Fruit fly (Drosophila melanogaster) whole organism, embryonic: ENCODE measurements around the gene bark.

ENCODE experiments used
- CG12071 ChIP-seq: fragments of 200-800 bp; sonication (Bioruptor generic); optimal IDR thresholded peaks from 3 replicates; lab custom pipeline; 2018; ENCODE audit warnings: missing biosample characterization, mild to moderate bottlenecking, missing genetic modification characterization
- CG12769 ChIP-seq: fragments of 200-800 bp; sonication (Bioruptor generic); optimal IDR thresholded peaks from 2 replicates; lab custom pipeline; 2019; ENCODE audit warnings: missing biosample characterization, mild to moderate bottlenecking, missing genetic modification characterization, moderate library complexity
- CG15073 ChIP-seq: fragments of 200-800 bp; sonication (Bioruptor generic); optimal IDR thresholded peaks from 2 replicates; lab custom pipeline; 2016; ENCODE audit warnings: missing biosample characterization, missing genetic modification characterization
- CG15479 ChIP-seq: fragments of 200-800 bp; sonication (Bioruptor generic); optimal IDR thresholded peaks from 3 replicates; lab custom pipeline; 2019; ENCODE audit warnings: missing biosample characterization, mild to moderate bottlenecking, missing genetic modification characterization, moderate library complexity
- CG1603 ChIP-seq: fragments of 200-800 bp; sonication (Bioruptor generic); optimal IDR thresholded peaks from 2 replicates; lab custom pipeline; 2019; ENCODE audit warnings: missing biosample characterization, mild to moderate bottlenecking, missing genetic modification characterization, moderate library complexity
- CG16863 ChIP-seq: fragments of 200-800 bp; sonication (Bioruptor generic); optimal IDR thresholded peaks from 3 replicates; lab custom pipeline; 2016; ENCODE audit warnings: missing biosample characterization, missing genetic modification characterization
- CG17361 ChIP-seq: fragments of 200-800 bp; sonication (Bioruptor generic); IDR thresholded peaks from 3 replicates; pipeline ENCODE4 v1.3.6; 2022; ENCODE audit warnings: missing biosample characterization, missing genetic modification characterization
- CG17612 ChIP-seq: fragments of 200-800 bp; sonication (Bioruptor generic); IDR thresholded peaks from 2 replicates; pipeline ENCODE4 v1.3.6; 2022; ENCODE audit warnings: missing biosample characterization, missing genetic modification characterization
- CG2712 ChIP-seq: fragments of 200-800 bp; optimal IDR thresholded peaks from 3 replicates; lab custom pipeline; 2019; ENCODE audit warnings: missing biosample characterization, mild to moderate bottlenecking, missing genetic modification characterization, moderate library complexity
- CG3065 ChIP-seq: fragments of 200-800 bp; sonication (Bioruptor generic); optimal IDR thresholded peaks from 2 replicates; lab custom pipeline; 2016; ENCODE audit warnings: missing biosample characterization, missing genetic modification characterization
- CG31224 ChIP-seq: fragments of 200-800 bp; sonication (Bioruptor generic); IDR thresholded peaks from 2 replicates; pipeline ENCODE4 v1.3.6; 2022; ENCODE audit warnings: missing biosample characterization, missing genetic modification characterization
- CG3995 ChIP-seq: fragments of 200-800 bp; sonication (Bioruptor generic); optimal IDR thresholded peaks from 3 replicates; lab custom pipeline; 2016; ENCODE audit warnings: missing biosample characterization, missing genetic modification characterization
- CG6791 ChIP-seq: fragments of 200-800 bp; sonication (Bioruptor generic); IDR thresholded peaks from 3 replicates; pipeline ENCODE4 v1.3.6; 2022; ENCODE audit warnings: missing biosample characterization, missing genetic modification characterization; ENCODE audit not compliant: partially characterized antibody
- CG6854 ChIP-seq: fragments of 200-800 bp; sonication (Bioruptor generic); optimal IDR thresholded peaks from 3 replicates; lab custom pipeline; 2017; ENCODE audit warnings: missing biosample characterization, mild to moderate bottlenecking, missing genetic modification characterization
- CG8944 ChIP-seq: fragments of 200-800 bp; sonication (Bioruptor generic); optimal IDR thresholded peaks from 3 replicates; lab custom pipeline; 2016; ENCODE audit warnings: missing biosample characterization, missing genetic modification characterization
- Camta ChIP-seq: fragments of 200-800 bp; sonication (Bioruptor generic); optimal IDR thresholded peaks from 2 replicates; lab custom pipeline; 2016; ENCODE audit warnings: missing biosample characterization, missing genetic modification characterization
- D ChIP-seq, 2 experiments: fragments of 200-800 bp in 1 of 2; fragments of >200 bp in 1 of 2; sonication (Bioruptor generic) in 1 of 2; optimal IDR thresholded peaks; 2 replicates in 1 of 2; 3 replicates in 1 of 2; lab custom pipeline; 2017; ENCODE audit warnings: mild to moderate bottlenecking in 1 of 2, missing biosample characterization in 1 of 2, missing genetic modification characterization in 1 of 2, missing genetic modification reagents in 1 of 2
- Dad ChIP-seq: fragments of 200-800 bp; sonication (Bioruptor generic); optimal IDR thresholded peaks from 3 replicates; lab custom pipeline; 2016; ENCODE audit warnings: missing biosample characterization, missing genetic modification characterization
- Fer1 ChIP-seq: fragments of 200-800 bp; sonication (Bioruptor generic); optimal IDR thresholded peaks from 2 replicates; lab custom pipeline; 2017; ENCODE audit warnings: missing biosample characterization, mild to moderate bottlenecking, missing genetic modification characterization
- GATAe ChIP-seq: fragments of 200-800 bp; sonication (Bioruptor generic); conservative IDR thresholded peaks from 2 replicates; pipeline ENCODE4 v1.3.6; 2022; ENCODE audit warnings: missing biosample characterization, missing genetic modification characterization
- HHEX ChIP-seq: fragments of 200-800 bp; sonication (Bioruptor generic); optimal IDR thresholded peaks from 3 replicates; lab custom pipeline; 2017; ENCODE audit warnings: missing biosample characterization, mild to moderate bottlenecking, missing genetic modification characterization, missing genetic modification reagents
- Hr3 ChIP-seq: fragments of 200-800 bp; sonication (Bioruptor generic); optimal IDR thresholded peaks from 3 replicates; lab custom pipeline; 2016; ENCODE audit warnings: missing biosample characterization, missing genetic modification characterization
- Kr ChIP-seq: fragments of 200-800 bp; sonication (Bioruptor generic); optimal IDR thresholded peaks from 2 replicates; lab custom pipeline; 2017; ENCODE audit warnings: missing biosample characterization, mild to moderate bottlenecking, missing genetic modification characterization
- NfI ChIP-seq: fragments of 200-800 bp; sonication (Bioruptor generic); optimal IDR thresholded peaks from 3 replicates; lab custom pipeline; 2018; ENCODE audit warnings: missing biosample characterization, mild to moderate bottlenecking, missing genetic modification characterization, moderate library complexity
- Opbp ChIP-seq: fragments of 200-800 bp; sonication (Bioruptor generic); IDR thresholded peaks from 3 replicates; pipeline ENCODE4 v1.3.6; 2022; ENCODE audit warnings: missing biosample characterization, missing genetic modification characterization; ENCODE audit not compliant: partially characterized antibody
- Scr ChIP-seq: fragments of 200-800 bp; sonication (Bioruptor generic); IDR thresholded peaks from 2 replicates; pipeline ENCODE4 v1.3.6; 2022; ENCODE audit warnings: missing biosample characterization, missing genetic modification characterization; ENCODE audit not compliant: partially characterized antibody
- Six4 ChIP-seq: fragments of 200-800 bp; sonication (Bioruptor generic); optimal IDR thresholded peaks from 2 replicates; lab custom pipeline; 2016; ENCODE audit warnings: missing biosample characterization, missing genetic modification characterization
- Xbp1 ChIP-seq: fragments of 200-800 bp; sonication (Bioruptor generic); optimal IDR thresholded peaks from 3 replicates; lab custom pipeline; 2016; ENCODE audit warnings: missing biosample characterization, mild to moderate bottlenecking, missing genetic modification characterization
- bsh ChIP-seq, 2 experiments: fragments of 200-800 bp; sonication (Bioruptor generic); optimal IDR thresholded peaks; 2 replicates each; lab custom pipeline; 2017 to 2018; ENCODE audit warnings: mild to moderate bottlenecking in 2 of 2, missing biosample characterization in 2 of 2, missing genetic modification characterization in 2 of 2, moderate library complexity in 1 of 2
- cato ChIP-seq: fragments of 200-800 bp; sonication (Bioruptor generic); optimal IDR thresholded peaks from 2 replicates; lab custom pipeline; 2016; ENCODE audit warnings: missing biosample characterization, missing genetic modification characterization, borderline replicate concordance
- crp ChIP-seq, 2 experiments: fragments of 200-800 bp; sonication (Bioruptor generic); optimal IDR thresholded peaks; 2 replicates in 1 of 2; 3 replicates in 1 of 2; lab custom pipeline; 2017; ENCODE audit warnings: missing biosample characterization in 2 of 2, missing genetic modification characterization in 2 of 2, mild to moderate bottlenecking in 1 of 2, moderate library complexity in 1 of 2
- danr ChIP-seq: fragments of 200-800 bp; sonication (Bioruptor generic); IDR thresholded peaks from 2 replicates; pipeline ENCODE4 v1.3.6; 2022; ENCODE audit warnings: missing biosample characterization, missing genetic modification characterization
- fd96Cb ChIP-seq: fragments of 200-800 bp; sonication (Bioruptor generic); optimal IDR thresholded peaks from 2 replicates; lab custom pipeline; 2018; ENCODE audit warnings: missing biosample characterization, mild to moderate bottlenecking, missing genetic modification characterization, moderate library complexity
- gfzf ChIP-seq: fragments of 200-800 bp; sonication (Bioruptor generic); optimal IDR thresholded peaks from 2 replicates; lab custom pipeline; 2016; ENCODE audit warnings: missing biosample characterization, mild to moderate bottlenecking, missing genetic modification characterization, moderate library complexity
- ind ChIP-seq: fragments of 200-800 bp; sonication (Bioruptor generic); optimal IDR thresholded peaks from 3 replicates; lab custom pipeline; 2016; ENCODE audit warnings: missing biosample characterization, missing genetic modification characterization
- kah ChIP-seq: fragments of 200-800 bp; sonication (Bioruptor generic); optimal IDR thresholded peaks from 2 replicates; lab custom pipeline; 2018; ENCODE audit warnings: missing biosample characterization, mild to moderate bottlenecking, missing genetic modification characterization
- ken ChIP-seq: fragments of 200-800 bp; sonication (Bioruptor generic); IDR thresholded peaks from 3 replicates; pipeline ENCODE4 v1.3.6; 2022; ENCODE audit warnings: missing biosample characterization, missing genetic modification characterization
- lmd ChIP-seq: fragments of 200-800 bp; sonication (Bioruptor generic); IDR thresholded peaks from 2 replicates; pipeline ENCODE4 v1.3.6; 2022; ENCODE audit warnings: missing biosample characterization, missing genetic modification characterization
- nau ChIP-seq: fragments of 200-800 bp; sonication (Bioruptor generic); optimal IDR thresholded peaks from 3 replicates; lab custom pipeline; 2017; ENCODE audit warnings: missing biosample characterization, mild to moderate bottlenecking, missing genetic modification characterization, missing genetic modification reagents
- pan ChIP-seq, 4 experiments: fragments of >200 bp in 3 of 4; fragments of 200-800 bp in 1 of 4; sonication (Bioruptor generic) in 1 of 4; optimal IDR thresholded peaks in 3 of 4; IDR thresholded peaks in 1 of 4; 2 replicates each; pipeline versions ENCODE4 v1.3.6 to Lab custom; 2017 to 2022; ENCODE audit warnings: missing biosample characterization in 2 of 4, missing genetic modification characterization in 2 of 4, mixed read lengths in 1 of 4
- salm ChIP-seq: fragments of 200-800 bp; sonication (Bioruptor generic); optimal IDR thresholded peaks from 2 replicates; lab custom pipeline; 2018; ENCODE audit warnings: missing biosample characterization, mild to moderate bottlenecking, missing genetic modification characterization
- scrt ChIP-seq: fragments of 200-800 bp; sonication (Bioruptor generic); optimal IDR thresholded peaks from 2 replicates; lab custom pipeline; 2018; ENCODE audit warnings: missing biosample characterization, mild to moderate bottlenecking, missing genetic modification characterization, moderate library complexity
- sd ChIP-seq: fragments of 200-800 bp; sonication (Bioruptor generic); optimal IDR thresholded peaks from 3 replicates; lab custom pipeline; 2018; ENCODE audit warnings: missing biosample characterization, mild to moderate bottlenecking, missing genetic modification characterization, moderate library complexity
- sob ChIP-seq: fragments of 200-800 bp; sonication (Bioruptor generic); IDR thresholded peaks from 2 replicates; pipeline ENCODE4 v1.3.6; 2022; ENCODE audit warnings: missing biosample characterization, missing genetic modification characterization
- tap ChIP-seq: fragments of 200-800 bp; optimal IDR thresholded peaks from 3 replicates; lab custom pipeline; 2019; ENCODE audit warnings: missing biosample characterization, mild to moderate bottlenecking, missing genetic modification characterization, moderate library complexity
- ttk ChIP-seq: fragments of 200-800 bp; sonication (Bioruptor generic); IDR thresholded peaks from 2 replicates; pipeline ENCODE4 v2.1.2; 2022; ENCODE audit warnings: missing biosample characterization, missing genetic modification characterization
- unpg ChIP-seq: fragments of 200-800 bp; sonication (Bioruptor generic); optimal IDR thresholded peaks from 3 replicates; lab custom pipeline; 2018; ENCODE audit warnings: missing biosample characterization, mild to moderate bottlenecking, missing genetic modification characterization, moderate library complexity
- yki ChIP-seq: fragments of >200 bp; optimal IDR thresholded peaks from 3 replicates; lab custom pipeline; 2018

Gene bark

DNA sequence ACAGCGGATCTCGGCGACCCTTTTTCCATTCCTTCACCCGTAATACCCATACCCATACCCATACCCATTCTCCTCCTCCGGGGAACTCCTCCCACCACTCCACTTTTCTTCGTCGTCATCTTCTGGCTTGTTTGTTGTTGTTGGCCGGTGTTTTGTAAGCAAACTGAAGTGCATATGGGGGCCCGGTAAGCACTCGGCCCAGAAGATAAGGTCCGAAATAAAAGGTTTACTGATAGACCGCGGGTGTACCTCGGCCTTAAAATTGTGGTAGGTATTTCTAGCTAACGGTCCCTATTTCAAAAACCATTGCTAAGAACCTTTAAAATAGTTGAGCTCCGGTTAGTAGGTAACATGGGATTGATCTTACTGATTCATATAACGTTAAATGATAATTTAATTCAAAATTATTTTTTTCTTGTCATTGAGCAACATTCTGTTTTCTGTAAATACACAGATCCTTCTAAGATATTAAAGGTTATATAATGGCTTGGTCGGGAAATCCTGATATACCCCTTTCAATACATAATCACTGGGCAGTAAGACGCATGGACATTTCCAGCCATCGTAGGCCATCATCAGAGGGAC is 11.1 kb upstream of the bark start (continued):
- 0 out of 2 replicates have a peak, but pooled peaks have one; percentile 25 for TF ChIP-seq danr
- TF ChIP-seq scrt (GFP tag; lab: Kevin White, UChicago): no peak
- TF ChIP-seq Six4 (GFP tag; lab: Kevin White, UChicago): no peak
- no peak for TF ChIP-seq sob (GFP tag; lab: Robert Waterston, UW)
- no peak for TF ChIP-seq HHEX (GFP tag; lab: Kevin White, UChicago)
- peak; percentile 55; the same call in 1 of the 3 replicates for TF ChIP-seq ken (GFP tag; lab: Robert Waterston, UW)
- no peak for TF ChIP-seq CG15479 (GFP tag; lab: Kevin White, UChicago)
- TF ChIP-seq Xbp1: peak; percentile 31
- TF ChIP-seq CG17612 (GFP tag; lab: Robert Waterston, UW): no peak
- no peak for TF ChIP-seq NfI
- TF ChIP-seq unpg: no peak
- no peak for TF ChIP-seq GATAe (GFP tag; lab: Robert Waterston, UW)
- peak; percentile 52 for TF ChIP-seq CG16863 (GFP tag; lab: Kevin White, UChicago)
- peak in 1 of 2 experiments; percentile 5 for TF ChIP-seq bsh (GFP tag; optimal IDR thresholded peaks at IDR 0.05; lab: Kevin White, UChicago)
- TF ChIP-seq gfzf (GFP tag; lab: Kevin White, UChicago): no peak
- TF ChIP-seq ttk (GFP tag; lab: Robert Waterston, UW): peak; percentile 33; the same call in 1 of the 2 replicates
- 0 out of 3 replicates have a peak, but pooled peaks have one; percentile 15 for TF ChIP-seq Opbp (GFP tag; lab: Robert Waterston, UW)
- peak; percentile 71 for TF ChIP-seq CG2712
- no peak for TF ChIP-seq CG15073 (GFP tag; lab: Kevin White, UChicago)
- no peak for TF ChIP-seq Kr
- no peak for TF ChIP-seq CG6854
- no peak for TF ChIP-seq Scr
- TF ChIP-seq nau: no peak
- TF ChIP-seq ind (GFP tag; lab: Kevin White, UChicago): peak; percentile 9
- TF ChIP-seq Dad (GFP tag; lab: Kevin White, UChicago): no peak
- no peak for TF ChIP-seq CG31224 (GFP tag; lab: Robert Waterston, UW)
- TF ChIP-seq CG3995: no peak
- TF ChIP-seq CG3065 (GFP tag; lab: Kevin White, UChicago): no peak
- TF ChIP-seq tap: no peak
- TF ChIP-seq salm: no peak
- peak; percentile 59 for TF ChIP-seq lmd (GFP tag; lab: Robert Waterston, UW)
- no peak for TF ChIP-seq D (optimal IDR thresholded peaks at IDR 0.05; lab: Kevin White, UChicago)
- TF ChIP-seq D (GFP tag; optimal IDR thresholded peaks at IDR 0.05; lab: Kevin White, UChicago): peak; percentile 13
- TF ChIP-seq CG12071: no peak
- no peak for TF ChIP-seq Camta
- TF ChIP-seq cato (GFP tag; lab: Kevin White, UChicago): no peak
- peak; percentile 10 for TF ChIP-seq Hr3 (GFP tag; lab: Kevin White, UChicago)
- no peak for TF ChIP-seq CG12769
- TF ChIP-seq yki: no peak
- no peak for TF ChIP-seq CG8944 (GFP tag; lab: Kevin White, UChicago)
- TF ChIP-seq crp (GFP tag; optimal IDR thresholded peaks at IDR 0.05; lab: Kevin White, UChicago): no peak
- no peak for TF ChIP-seq CG6791
- TF ChIP-seq fd96Cb (tag; lab: Kevin White, UChicago): peak; percentile 58
- peak; percentile 42 for TF ChIP-seq CG1603 (tag; lab: Kevin White, UChicago)
- no peak for TF ChIP-seq kah (GFP tag; lab: Kevin White, UChicago)
- TF ChIP-seq CG17361 (GFP tag; lab: Robert Waterston, UW): peak; percentile 13; the same call in 1 of the 3 replicates
- TF ChIP-seq sd (tag; lab: Kevin White, UChicago): no peak
- peak in 1 of 2 experiments; percentile 76 for TF ChIP-seq pan (optimal IDR thresholded peaks at IDR 0.05; lab: Kevin White, UChicago)
- peak in 1 of 2 experiments; percentile 33 for TF ChIP-seq pan (GFP tag; optimal IDR thresholded peaks at IDR 0.05 in 1 of 2, IDR thresholded peaks at IDR 0.05 in 1 of 2)
- TF ChIP-seq Fer1 (GFP tag; lab: Kevin White, UChicago): no peak
